Worm (Caenorhabditis elegans) whole organism, mixed stage, embryonic: ENCODE data around the gene M02F4.1.

Experiments used
- ceh-43 ChIP-seq: fragments of 200-800 bp; sonication (Bioruptor generic); optimal IDR thresholded peaks from 2 replicates; lab custom pipeline; 2018; ENCODE audit warnings: mild to moderate bottlenecking, missing genetic modification characterization, moderate library complexity, missing compliant biosample characterization
- drap-1 ChIP-seq: fragments of 200-800 bp; sonication (Bioruptor generic); optimal IDR thresholded peaks from 3 replicates; lab custom pipeline; 2018; ENCODE audit warnings: mild to moderate bottlenecking, missing genetic modification characterization, missing compliant biosample characterization
- lin-13 ChIP-seq: fragments of 150-350 bp; optimal IDR thresholded peaks from 2 replicates; lab custom pipeline; 2014; ENCODE audit warnings: missing biosample characterization, missing genetic modification characterization
- unc-62 ChIP-seq: fragments of 150-350 bp; optimal IDR thresholded peaks from 2 replicates; lab custom pipeline; 2014; ENCODE audit warnings: missing biosample characterization, missing genetic modification reagents, missing genetic modification characterization

DNA sequence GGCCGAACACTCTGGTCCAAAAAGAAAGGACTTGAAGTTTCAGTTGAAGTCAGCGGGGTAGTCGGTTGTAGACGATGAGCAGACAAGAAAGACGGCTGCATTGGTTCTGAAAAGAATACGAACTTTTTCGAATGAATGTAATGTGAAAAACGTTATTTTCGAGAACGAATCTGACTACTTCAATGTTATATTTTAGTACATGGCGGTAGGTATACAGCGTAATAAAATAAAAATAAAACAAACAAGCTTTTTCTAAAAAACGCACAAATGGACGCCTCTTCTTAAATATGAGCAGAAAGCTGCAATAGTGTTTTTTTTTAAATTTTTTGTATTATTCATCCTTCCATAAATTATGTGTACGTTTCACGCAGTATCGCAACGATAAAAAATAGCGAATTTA is 29.3 kb downstream of the M02F4.1 start, which contains the start of gene Y41G9A.17:
- TF ChIP-seq lin-13 (no peak), drap-1 (GFP tag; lab: Kevin White, UChicago) (no peak), unc-62 (GFP tag; lab: Kevin White, UChicago) (no peak), ceh-43 (GFP tag; lab: Kevin White, UChicago) (no peak)
